Fruit fly (Drosophila melanogaster) whole organism, wandering third instar larva: ENCODE results near the gene CG14568.

Experiments used
- CG9705 ChIP-seq: fragments of 200-800 bp; sonication (Bioruptor generic); optimal IDR thresholded peaks from 2 replicates; lab custom pipeline; 2018; ENCODE audit warnings: missing biosample characterization, mild to moderate bottlenecking, missing genetic modification characterization
- GATAd ChIP-seq: sonication (Bioruptor generic); optimal IDR thresholded peaks from 2 replicates; lab custom pipeline; 2016; ENCODE audit warnings: missing biosample characterization, missing genetic modification characterization
- Rel ChIP-seq, 2 experiments: fragments of 200-800 bp; sonication (Bioruptor generic) in 1 of 2; optimal IDR thresholded peaks; 2 replicates in 1 of 2; 3 replicates in 1 of 2; lab custom pipeline; 2016 to 2019; ENCODE audit warnings: mild to moderate bottlenecking in 2 of 2, missing biosample characterization in 2 of 2, missing genetic modification characterization in 2 of 2, moderate library complexity in 1 of 2
- h ChIP-seq: fragments of 200-800 bp; sonication (Bioruptor generic); optimal IDR thresholded peaks from 3 replicates; lab custom pipeline; 2016; ENCODE audit warnings: missing biosample characterization, mild to moderate bottlenecking, missing genetic modification characterization
- psq ChIP-seq: fragments of 200-800 bp; sonication (Bioruptor generic); optimal IDR thresholded peaks from 3 replicates; lab custom pipeline; 2017; ENCODE audit warnings: missing biosample characterization, mild to moderate bottlenecking, missing genetic modification characterization, moderate library complexity
- rgr ChIP-seq: fragments of 200-800 bp; sonication (Bioruptor generic); optimal IDR thresholded peaks from 3 replicates; lab custom pipeline; 2016; ENCODE audit warnings: missing biosample characterization, mild to moderate bottlenecking, missing genetic modification characterization
- tai ChIP-seq: sonication (Bioruptor generic); optimal IDR thresholded peaks from 2 replicates; lab custom pipeline; 2016; ENCODE audit warnings: missing biosample characterization, missing genetic modification characterization

dm6 chr3L:21700052-21700451, 33.2 kb downstream of the CG14568 start:
- TF ChIP-seq GATAd = no peak
- TF ChIP-seq rgr (GFP tag; lab: Kevin White, UChicago) = no peak
- TF ChIP-seq h (GFP tag; lab: Kevin White, UChicago) = no peak
- TF ChIP-seq CG9705 (GFP tag; lab: Kevin White, UChicago) = no peak
- TF ChIP-seq psq (GFP tag; lab: Kevin White, UChicago) = no peak
- no peak for TF ChIP-seq Rel (GFP tag; optimal IDR thresholded peaks at IDR 0.05; lab: Kevin White, UChicago)
- TF ChIP-seq Rel (tag; optimal IDR thresholded peaks at IDR 0.05; lab: Kevin White, UChicago) = no peak
- TF ChIP-seq tai = no peak
